Fruit fly (Drosophila melanogaster) whole organism, pupa: Measurements from ENCODE around the gene Doc3.

Experiments
- CG13204 ChIP-seq: fragments of 200-800 bp; sonication (Bioruptor generic); optimal IDR thresholded peaks from 2 replicates; lab custom pipeline; 2018; ENCODE audit warnings: missing biosample characterization, mild to moderate bottlenecking, missing genetic modification characterization, moderate library complexity
- Pif1B ChIP-seq: fragments of 200-800 bp; sonication (Bioruptor generic); optimal IDR thresholded peaks from 3 replicates; lab custom pipeline; 2016; ENCODE audit warnings: missing biosample characterization, missing genetic modification characterization

DNA sequence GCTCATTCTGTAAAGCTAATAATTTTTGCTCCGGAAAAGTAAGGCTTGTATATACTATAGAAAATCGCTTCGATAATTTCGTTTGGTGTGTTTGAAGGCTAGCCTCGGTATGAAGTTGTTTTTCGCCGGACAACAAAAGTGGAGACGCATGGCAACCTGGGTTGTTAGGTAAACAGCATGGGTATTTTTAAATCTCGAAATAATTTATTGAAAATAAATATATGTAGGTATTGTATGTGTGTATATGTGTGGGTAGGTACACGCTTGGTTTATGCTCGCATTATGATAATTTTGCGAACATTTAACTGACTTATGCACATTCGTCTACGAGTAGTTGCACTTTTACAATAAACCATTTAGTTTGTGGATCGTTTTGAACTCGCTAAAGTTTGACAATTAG is 14.9 kb upstream of the Doc3 start, which contains the start of gene CG5280:
- no peak for TF ChIP-seq Pif1B (GFP tag; lab: Kevin White, UChicago)
- TF ChIP-seq CG13204 (GFP tag; lab: Kevin White, UChicago), result no peak
